Worm (Caenorhabditis elegans): ENCODE data around the gene H05C05.1.
A peak's percentile ranks its signal among the peaks of the same experiment; 100 is the strongest.
"Not testable (repeated sequence)": the region's sequence is repeated elsewhere in the genome, so short reads cannot be mapped to it uniquely, and the experiment has no call there.

Gene H05C05.1

DNA sequence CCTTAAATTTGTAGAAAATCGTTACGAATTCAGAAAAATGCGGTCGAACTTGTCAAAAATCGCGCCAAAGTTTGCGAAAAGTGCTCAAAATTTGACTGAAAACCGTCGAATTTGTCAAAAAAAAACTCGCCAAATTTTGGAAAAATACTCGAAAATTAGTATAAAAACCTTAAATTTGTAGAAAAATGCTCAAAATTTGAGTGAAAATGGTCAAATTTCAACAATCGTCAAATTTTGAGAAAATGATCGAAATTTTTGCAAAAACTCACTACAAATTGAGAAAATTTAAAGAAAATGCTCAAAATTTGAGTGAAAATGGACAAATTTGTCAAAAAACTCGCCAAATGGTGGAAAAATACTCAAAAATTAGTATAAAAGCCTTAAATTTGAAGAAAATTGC lies 5.5 kb downstream of the H05C05.1 start:
- TF ChIP-seq hlh-12 (tag; optimal IDR thresholded peaks at IDR 0.05): no peak
- TF ChIP-seq B0336.3 (GFP tag; IDR thresholded peaks at IDR 0.05): no peak
- no peak for TF ChIP-seq repo-1 (tag; optimal IDR thresholded peaks at IDR 0.05)
- TF ChIP-seq nfya-1 (tag; optimal IDR thresholded peaks at IDR 0.05; ENCODE audit: borderline replicate concordance, insufficient read depth): no peak
- no peak for TF ChIP-seq zfh-2 (GFP tag; conservative IDR thresholded peaks at IDR 0.05)
- TF ChIP-seq lin-40 (tag; optimal IDR thresholded peaks at IDR 0.05): no peak
- TF ChIP-seq aptf-2 (GFP tag; conservative IDR thresholded peaks at IDR 0.05): no peak
- no peak for TF ChIP-seq nhr-27 (tag; optimal IDR thresholded peaks at IDR 0.05)
- TF ChIP-seq rec-8 (tag; optimal IDR thresholded peaks at IDR 0.05): no peak
- no peak for TF ChIP-seq tbp1 (GFP tag; optimal IDR thresholded peaks at IDR 0.05)
- TF ChIP-seq madf-6 (GFP tag; IDR thresholded peaks at IDR 0.05): no peak
- TF ChIP-seq F57C9.4 (tag; optimal IDR thresholded peaks at IDR 0.05): no peak

DNA sequence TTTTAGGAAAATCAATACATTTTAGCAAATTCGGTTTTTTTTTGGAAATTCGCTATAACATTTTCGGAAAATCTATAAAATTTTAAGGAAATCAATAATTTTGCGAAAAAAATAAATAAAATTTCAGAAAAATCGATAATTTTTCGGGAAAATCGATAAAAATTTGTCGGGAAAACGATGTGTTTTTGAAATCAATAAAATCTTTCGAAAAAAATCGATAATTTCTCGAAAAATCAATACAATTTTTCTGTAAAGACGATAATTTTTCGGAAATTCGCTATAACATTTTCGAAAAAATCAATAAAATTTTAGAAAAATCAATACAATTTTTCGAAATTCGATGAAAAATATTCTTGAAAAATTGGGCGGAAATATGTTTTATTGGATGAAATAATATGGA lies 14.9 kb downstream of the H05C05.1 start:
- peak; percentile 83 for TF ChIP-seq him-1 (tag; optimal IDR thresholded peaks at IDR 0.05)
- no peak for TF ChIP-seq pbrm-1 (GFP tag; IDR thresholded peaks at IDR 0.05)

DNA sequence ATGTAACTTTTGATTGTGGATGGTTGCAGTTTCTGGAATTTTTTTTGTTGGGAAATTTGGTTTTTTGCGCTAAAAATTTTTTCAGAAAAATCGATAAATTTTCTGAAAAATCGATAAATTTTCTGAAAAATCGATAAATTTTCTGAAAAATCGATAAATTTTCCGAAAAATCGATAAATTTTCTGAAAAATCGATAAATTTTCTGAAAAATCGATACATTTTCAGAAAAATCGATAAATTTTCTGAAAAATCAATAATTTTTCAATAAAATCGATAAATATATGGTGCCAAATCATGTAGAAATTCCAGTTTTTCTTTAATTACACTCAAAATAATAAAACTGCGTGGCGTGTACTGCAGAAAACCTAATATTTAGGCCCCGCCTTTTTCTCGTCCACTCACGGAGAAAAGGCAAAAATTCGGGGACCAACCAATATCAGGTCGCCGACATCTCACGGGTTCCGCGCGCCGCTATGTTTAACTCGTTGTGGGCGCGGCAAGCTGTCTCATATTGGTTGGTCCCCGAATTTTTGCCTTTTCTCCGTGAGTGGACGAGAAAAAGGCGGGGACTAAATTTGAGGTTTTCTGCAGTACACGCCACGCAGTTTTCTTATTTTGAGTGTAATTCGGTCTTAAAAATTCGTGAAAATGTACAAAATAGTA lies 16.1 kb downstream of the H05C05.1 start:
- not testable (repeated sequence) for TF ChIP-seq snpc-4 (GFP tag; optimal IDR thresholded peaks at IDR 0.05)
- TF ChIP-seq snpc-4 (tag; optimal IDR thresholded peaks at IDR 0.05): peak in 3 of 4 experiments; percentile 15 to 83 (median 58)
- TF ChIP-seq snpc-1.1 (tag; optimal IDR thresholded peaks at IDR 0.05; ENCODE audit: insufficient read depth): peak; percentile 64

DNA sequence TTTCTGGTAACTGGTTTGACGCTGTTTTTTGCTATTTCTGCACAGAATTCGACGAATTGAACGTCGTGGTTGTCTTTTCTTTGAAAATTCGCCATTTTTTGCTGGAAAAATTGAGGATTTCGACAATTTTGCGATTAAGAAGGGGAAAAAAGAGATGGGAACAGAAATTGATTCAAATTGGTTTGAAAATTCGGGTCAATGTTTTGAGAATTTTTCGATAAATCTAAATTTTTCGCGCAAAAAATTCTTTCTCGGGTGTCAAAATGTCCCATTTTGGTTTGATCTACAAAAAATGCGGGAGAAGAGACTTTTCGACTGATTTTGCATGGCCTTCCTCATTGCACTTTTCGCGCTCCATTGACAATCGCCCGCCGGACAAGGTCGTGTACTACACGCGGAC lies 18.6 kb downstream of the H05C05.1 start, which contains the start of gene H05C05.2:
TSS of gene H05C05.2 (minus strand) at position 101 of the 400 bp plus-strand sequence.
- TF ChIP-seq F10E7.11 (tag; optimal IDR thresholded peaks at IDR 0.05) (no peak), mes-4 (tag; optimal IDR thresholded peaks at IDR 0.05) (no peak), Y67H2A.10 (GFP tag; conservative IDR thresholded peaks at IDR 0.05) (no peak), hlh-12 (tag; optimal IDR thresholded peaks at IDR 0.05) (no peak), snpc-4 (GFP tag; optimal IDR thresholded peaks at IDR 0.05) (no peak), snpc-4 (tag; optimal IDR thresholded peaks at IDR 0.05) (no peak), attf-3 (GFP tag; conservative IDR thresholded peaks at IDR 0.05) (no peak), snpc-1.3 (tag; optimal IDR thresholded peaks at IDR 0.05; ENCODE audit: insufficient read depth) (no peak), pha-4 (tag; optimal IDR thresholded peaks at IDR 0.05) (no peak), snpc-3.4 (tag; optimal IDR thresholded peaks at IDR 0.05) (no peak), fkh-3 (tag; optimal IDR thresholded peaks at IDR 0.05) (no peak), rec-8 (tag; optimal IDR thresholded peaks at IDR 0.05) (no peak), madf-10 (tag; optimal IDR thresholded peaks at IDR 0.05) (no peak), F37B4.10 (GFP tag; IDR thresholded peaks at IDR 0.05) (no peak), aptf-3 (GFP tag; IDR thresholded peaks at IDR 0.05) (no peak), F55B11.4 (tag; optimal IDR thresholded peaks at IDR 0.05; ENCODE audit: borderline replicate concordance, insufficient read depth) (no peak), aptf-2 (GFP tag; conservative IDR thresholded peaks at IDR 0.05) (no peak), egl-18 (GFP tag; IDR thresholded peaks at IDR 0.05) (no peak), nhr-27 (tag; optimal IDR thresholded peaks at IDR 0.05) (no peak), lag-1 (GFP tag; IDR thresholded peaks at IDR 0.05) (no peak)

Data from whole organism, young adult.